Worm (Caenorhabditis elegans) whole organism, L2 larva: ENCODE data around the gene lido-15.

ENCODE experiments used
- F13H6.1 ChIP-seq: sonication (generic microtip); optimal IDR thresholded peaks from 2 replicates; lab custom pipeline; 2016; ENCODE audit warnings: missing genetic modification characterization, missing compliant biosample characterization
- Y55F3AM.14 ChIP-seq: fragments of 200-800 bp; sonication (Bioruptor generic); optimal IDR thresholded peaks from 2 replicates; lab custom pipeline; 2018; ENCODE audit warnings: mild to moderate bottlenecking, missing genetic modification characterization, missing compliant biosample characterization
- ZK546.5 ChIP-seq: sonication (generic microtip); optimal IDR thresholded peaks from 2 replicates; lab custom pipeline; 2017; ENCODE audit warnings: missing biosample characterization, missing genetic modification characterization
- ama-1 ChIP-seq: fragments of 150-350 bp; optimal IDR thresholded peaks from 2 replicates; lab custom pipeline; 2018; ENCODE audit warnings: inconsistent platforms
- blmp-1 ChIP-seq: sonication (generic microtip); optimal IDR thresholded peaks from 2 replicates; lab custom pipeline; 2017; ENCODE audit warnings: missing genetic modification characterization, mild to moderate bottlenecking, missing compliant biosample characterization, antibody characterized with exemption, moderate library complexity; ENCODE audit not compliant: insufficient read depth
- crh-2 ChIP-seq: sonication (generic microtip); optimal IDR thresholded peaks from 2 replicates; lab custom pipeline; 2017; ENCODE audit warnings: missing biosample characterization, missing genetic modification characterization
- egl-27 ChIP-seq: sonication (generic microtip); optimal IDR thresholded peaks from 3 replicates; lab custom pipeline; 2017; ENCODE audit warnings: missing biosample characterization, missing genetic modification reagents, missing genetic modification characterization
- elt-1 ChIP-seq: fragments of 150-350 bp; optimal IDR thresholded peaks from 2 replicates; lab custom pipeline; 2014; ENCODE audit warnings: missing biosample characterization, missing genetic modification characterization
- fos-1 ChIP-seq: fragments of 150-350 bp; optimal IDR thresholded peaks from 2 replicates; lab custom pipeline; 2014; ENCODE audit warnings: missing biosample characterization, missing genetic modification characterization
- gmeb-1 ChIP-seq: fragments of 150-350 bp; optimal IDR thresholded peaks from 2 replicates; lab custom pipeline; 2014; ENCODE audit warnings: missing biosample characterization, missing genetic modification characterization
- lin-11 ChIP-seq: fragments of 150-350 bp; sonication (generic microtip); optimal IDR thresholded peaks from 2 replicates; lab custom pipeline; 2014; ENCODE audit warnings: missing biosample characterization, missing genetic modification characterization, inconsistent platforms, mixed read lengths
- lin-39 ChIP-seq: fragments of 150-350 bp; optimal IDR thresholded peaks from 2 replicates; lab custom pipeline; 2014; ENCODE audit warnings: missing biosample characterization, missing genetic modification reagents, missing genetic modification characterization
- lsy-2 ChIP-seq, 2 experiments: fragments of 150-350 bp in 1 of 2; sonication (generic microtip) in 1 of 2; optimal IDR thresholded peaks; 2 replicates each; lab custom pipeline; 2014 to 2017; ENCODE audit warnings: missing biosample characterization in 2 of 2, missing genetic modification characterization in 2 of 2
- mab-5 ChIP-seq: fragments of 150-350 bp; optimal IDR thresholded peaks from 2 replicates; lab custom pipeline; 2014; ENCODE audit warnings: missing biosample characterization, missing genetic modification characterization
- mbf-1 ChIP-seq: sonication (generic microtip); optimal IDR thresholded peaks from 2 replicates; lab custom pipeline; 2017; ENCODE audit warnings: missing biosample characterization, missing genetic modification characterization
- mdl-1 ChIP-seq, 2 experiments: fragments of 150-350 bp in 1 of 2; sonication (generic microtip) in 1 of 2; optimal IDR thresholded peaks; 2 replicates each; lab custom pipeline; 2017; ENCODE audit warnings: missing biosample characterization in 2 of 2, missing genetic modification characterization in 2 of 2
- nhr-11 ChIP-seq: fragments of 150-350 bp; optimal IDR thresholded peaks from 2 replicates; lab custom pipeline; 2014; ENCODE audit warnings: missing biosample characterization, missing genetic modification characterization
- nhr-12 ChIP-seq: fragments of 150-350 bp; optimal IDR thresholded peaks from 2 replicates; lab custom pipeline; 2014; ENCODE audit warnings: missing biosample characterization, missing genetic modification characterization
- nhr-129 ChIP-seq: fragments of 150-350 bp; optimal IDR thresholded peaks from 2 replicates; lab custom pipeline; 2014; ENCODE audit warnings: missing biosample characterization, missing genetic modification characterization
- nhr-21 ChIP-seq: fragments of 150-350 bp; optimal IDR thresholded peaks from 2 replicates; lab custom pipeline; 2014; ENCODE audit warnings: missing biosample characterization, missing genetic modification characterization
- nhr-23 ChIP-seq: fragments of 150-350 bp; optimal IDR thresholded peaks from 2 replicates; lab custom pipeline; 2014; ENCODE audit warnings: missing biosample characterization, missing genetic modification reagents, missing genetic modification characterization
- nhr-237 ChIP-seq: fragments of 150-350 bp; optimal IDR thresholded peaks from 2 replicates; lab custom pipeline; 2014; ENCODE audit warnings: missing biosample characterization, missing genetic modification characterization
- nhr-6 ChIP-seq: fragments of 150-350 bp; optimal IDR thresholded peaks from 2 replicates; lab custom pipeline; 2014; ENCODE audit warnings: missing biosample characterization, missing genetic modification characterization
- nhr-77 ChIP-seq: fragments of 150-350 bp; optimal IDR thresholded peaks from 2 replicates; lab custom pipeline; 2014; ENCODE audit warnings: missing biosample characterization, missing genetic modification characterization
- peb-1 ChIP-seq: fragments of 150-350 bp; optimal IDR thresholded peaks from 2 replicates; lab custom pipeline; 2014; ENCODE audit warnings: missing biosample characterization, missing genetic modification characterization
- sem-4 ChIP-seq: fragments of 150-350 bp; optimal IDR thresholded peaks from 2 replicates; lab custom pipeline; 2014; ENCODE audit warnings: missing biosample characterization, missing genetic modification reagents, missing genetic modification characterization
- sma-3 ChIP-seq: sonication (generic microtip); optimal IDR thresholded peaks from 2 replicates; lab custom pipeline; 2016; ENCODE audit warnings: missing genetic modification reagents, missing genetic modification characterization, missing compliant biosample characterization
- sma-9 ChIP-seq, 2 experiments: fragments of 150-350 bp in 1 of 2; sonication (generic microtip) in 1 of 2; optimal IDR thresholded peaks; 2 replicates each; lab custom pipeline; 2014 to 2016; ENCODE audit warnings: missing genetic modification characterization in 2 of 2, mild to moderate bottlenecking in 1 of 2, missing biosample characterization in 1 of 2, missing compliant biosample characterization in 1 of 2, missing genetic modification reagents in 1 of 2, moderate library complexity in 1 of 2
- unc-39 ChIP-seq: fragments of 150-350 bp; optimal IDR thresholded peaks from 2 replicates; lab custom pipeline; 2014; ENCODE audit warnings: missing biosample characterization, missing genetic modification characterization
- unc-55 ChIP-seq: fragments of 150-350 bp; sonication (generic microtip); optimal IDR thresholded peaks from 3 replicates; lab custom pipeline; 2014; ENCODE audit warnings: missing biosample characterization, missing genetic modification reagents, missing genetic modification characterization
- zag-1 ChIP-seq: fragments of 150-350 bp; optimal IDR thresholded peaks from 2 replicates; lab custom pipeline; 2014; ENCODE audit warnings: missing biosample characterization, missing genetic modification characterization
- ztf-4 ChIP-seq: fragments of 150-350 bp; optimal IDR thresholded peaks from 2 replicates; lab custom pipeline; 2014; ENCODE audit warnings: missing biosample characterization, missing genetic modification characterization

Gene lido-15

DNA sequence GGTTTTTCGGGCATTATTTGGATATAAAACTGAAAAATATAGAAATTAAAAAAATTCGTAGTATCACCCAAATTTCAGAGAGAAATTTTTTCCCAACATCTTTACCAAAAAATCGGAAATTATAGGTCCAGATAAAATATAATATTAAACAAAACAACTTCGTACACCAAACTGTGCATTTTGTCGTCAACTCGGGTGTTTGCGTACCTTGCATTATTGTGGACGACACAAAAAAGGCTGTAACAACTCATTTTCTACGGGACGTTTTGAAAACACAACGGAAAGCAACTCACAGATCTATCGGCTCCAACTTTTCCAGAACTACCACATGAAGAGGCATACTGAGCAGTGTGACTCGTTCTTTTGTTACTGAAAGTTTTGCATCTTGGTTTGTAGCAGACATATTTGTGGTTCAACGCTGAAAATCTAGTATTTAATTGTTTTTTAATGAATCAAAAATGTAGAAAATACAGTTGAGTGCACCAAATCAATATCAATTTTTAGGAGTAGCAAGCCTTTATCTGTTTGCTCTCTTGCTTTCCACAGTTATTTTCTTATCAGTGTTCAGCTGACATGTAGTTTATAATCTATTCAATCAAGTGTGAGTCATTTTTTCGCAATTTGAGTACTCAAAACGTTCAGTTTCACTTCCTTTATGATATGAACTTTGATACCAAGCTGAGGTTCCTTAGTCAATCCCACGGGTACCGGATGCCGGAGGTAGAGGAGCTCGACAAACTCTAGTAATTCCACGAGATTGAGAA, 3.5 kb downstream of the lido-15 start:
- TF ChIP-seq ZK546.5 (tag; lab: Kevin White, UChicago) (no peak), ztf-4 (tag; lab: Kevin White, UChicago) (no peak), crh-2 (tag; lab: Kevin White, UChicago) (no peak), F13H6.1 (tag; lab: Kevin White, UChicago) (no peak), Y55F3AM.14 (GFP tag; lab: Kevin White, UChicago) (no peak), sem-4 (tag; lab: Kevin White, UChicago) (no peak), unc-55 (GFP tag; lab: Kevin White, UChicago) (peak; percentile 28), mbf-1 (no peak), lsy-2 (tag; optimal IDR thresholded peaks at IDR 0.05; lab: Kevin White, UChicago) (peak in 1 of 2 experiments; percentile 19), nhr-77 (tag; lab: Kevin White, UChicago) (no peak), sma-3 (GFP tag; lab: Kevin White, UChicago) (no peak), gmeb-1 (tag; lab: Kevin White, UChicago) (peak; percentile 9), nhr-11 (tag; lab: Kevin White, UChicago) (no peak), fos-1 (tag; lab: Kevin White, UChicago) (peak; percentile 93), nhr-6 (tag; lab: Kevin White, UChicago) (no peak), nhr-23 (no peak), peb-1 (tag; lab: Kevin White, UChicago) (no peak)
- TF ChIP-seq, all 48 proteins: peak for 4

- TF ChIP-seq nhr-129 (tag; lab: Kevin White, UChicago) (peak; percentile 5), lsy-2 (tag; optimal IDR thresholded peaks at IDR 0.05; lab: Kevin White, UChicago) (peak in 1 of 2 experiments; percentile 42)
Observed at ce11 chrII:3816251-3816849, 4.3 kb downstream of the lido-15 start, which contains the start of gene fbxa-24. Gene fbxa-24, plus strand, starts transcription at chrII:3816526.

DNA sequence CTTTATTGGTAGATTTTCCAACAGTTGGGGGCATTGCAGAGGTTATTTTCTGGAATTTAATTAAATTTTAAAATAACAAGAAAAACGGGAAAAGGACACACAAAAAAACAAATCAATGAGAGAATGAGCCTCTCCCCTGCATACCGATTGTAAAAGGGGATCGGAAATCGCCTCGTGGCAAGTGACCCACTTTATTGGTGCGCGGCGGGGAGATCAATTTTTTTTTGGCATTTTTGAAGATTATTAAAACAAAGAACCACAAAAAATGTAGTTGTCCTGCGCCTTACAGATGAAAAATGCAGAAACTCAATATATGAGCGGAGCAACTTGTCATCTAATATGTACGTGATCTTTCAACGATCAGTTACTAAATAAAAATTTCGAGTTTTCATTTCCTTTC, 9.2 kb downstream of the lido-15 start, which contains the start of gene F54D10.7:
TSS of gene F54D10.7 (minus strand) at position 49 of the 400 bp plus-strand sequence.
- TF ChIP-seq nhr-21 (no peak), sma-3 (GFP tag; lab: Kevin White, UChicago) (no peak), lin-11 (tag; lab: Kevin White, UChicago) (no peak), ZK546.5 (tag; lab: Kevin White, UChicago) (no peak), crh-2 (tag; lab: Kevin White, UChicago) (no peak), nhr-6 (tag; lab: Kevin White, UChicago) (no peak), nhr-23 (no peak), blmp-1 (tag; lab: Kevin White, UChicago) (no peak), mdl-1 (tag; optimal IDR thresholded peaks at IDR 0.05; lab: Kevin White, UChicago) (no peak), elt-1 (tag; lab: Kevin White, UChicago) (no peak), nhr-129 (tag; lab: Kevin White, UChicago) (no peak), zag-1 (tag; lab: Kevin White, UChicago) (no peak), sma-9 (GFP tag; optimal IDR thresholded peaks at IDR 0.05; lab: Kevin White, UChicago) (no peak), sma-9 (tag; optimal IDR thresholded peaks at IDR 0.05; lab: Kevin White, UChicago) (no peak), ama-1 (lab: Kevin White, UChicago) (no peak), unc-39 (tag; lab: Kevin White, UChicago) (no peak), lin-39 (tag; lab: Kevin White, UChicago) (no peak)

DNA sequence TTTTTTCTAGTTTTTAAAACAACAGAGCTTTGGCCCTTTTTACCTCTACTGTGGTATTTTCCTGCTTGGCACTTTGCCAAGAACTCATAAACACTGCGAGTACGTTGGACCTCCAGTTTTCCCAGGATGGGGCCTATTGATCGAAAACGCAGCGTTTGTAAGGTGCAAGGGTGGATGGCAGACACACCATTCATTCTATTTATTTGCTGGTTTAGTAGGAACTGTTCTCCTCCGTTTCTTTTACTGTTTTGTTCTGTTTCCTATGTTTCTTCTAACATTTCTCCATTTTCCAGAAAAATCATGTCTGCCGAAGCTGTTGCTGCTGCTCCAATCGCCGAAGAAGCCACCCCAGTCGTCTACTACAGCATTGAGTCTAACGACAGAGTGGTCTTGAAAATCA, 11.8 kb downstream of the lido-15 start, which contains the start of gene skr-15:
TSS of gene skr-15 (plus strand) at position 301 of the 400 bp plus-strand sequence.
- TF ChIP-seq egl-27 (tag; lab: Kevin White, UChicago) = no peak
- TF ChIP-seq nhr-237 (tag; lab: Kevin White, UChicago) = no peak
- TF ChIP-seq mab-5 = no peak
- TF ChIP-seq nhr-12 (tag; lab: Kevin White, UChicago) = no peak
- TF ChIP-seq nhr-21 = no peak
- no peak for TF ChIP-seq F13H6.1 (tag; lab: Kevin White, UChicago)
- TF ChIP-seq, all 48 proteins: peak for 0
